Worm (Caenorhabditis elegans) whole organism, L2 larva: ENCODE data around the gene grld-1.

ENCODE experiments used
- lin-11 ChIP-seq: fragments of 150-350 bp; sonication (generic microtip); optimal IDR thresholded peaks from 2 replicates; lab custom pipeline; 2014; ENCODE audit warnings: missing biosample characterization, missing genetic modification characterization, inconsistent platforms, mixed read lengths
- nhr-25 ChIP-seq: fragments of 150-350 bp; sonication (generic microtip); optimal IDR thresholded peaks from 3 replicates; lab custom pipeline; 2014; ENCODE audit warnings: missing biosample characterization, missing genetic modification characterization

- TF ChIP-seq lin-11 (tag; lab: Kevin White, UChicago) (no peak), nhr-25 (no peak)
Measured at ce11 chrIV:132095-132494, 6.4 kb upstream of the grld-1 start, which contains the start of gene daf-1.
